Worm (Caenorhabditis elegans) whole organism, mixed stage, embryonic: Measurements from ENCODE around the gene B0024.3.

Experiments
- ceh-39 ChIP-seq: fragments of 150-350 bp; optimal IDR thresholded peaks from 2 replicates; lab custom pipeline; 2014; ENCODE audit warnings: missing biosample characterization, missing genetic modification characterization
- ceh-83 ChIP-seq: fragments of 200-800 bp; sonication (Bioruptor generic); optimal IDR thresholded peaks from 2 replicates; lab custom pipeline; 2018; ENCODE audit warnings: mild to moderate bottlenecking, missing genetic modification characterization, missing compliant biosample characterization
- ces-1 ChIP-seq: fragments of 150-350 bp; optimal IDR thresholded peaks from 2 replicates; lab custom pipeline; 2014; ENCODE audit warnings: missing biosample characterization, missing genetic modification reagents, missing genetic modification characterization
- hlh-1 ChIP-seq: fragments of 150-350 bp; optimal IDR thresholded peaks from 2 replicates; lab custom pipeline; 2014; ENCODE audit warnings: missing biosample characterization, missing genetic modification reagents, missing genetic modification characterization
- lsy-2 ChIP-seq: fragments of 150-350 bp; optimal IDR thresholded peaks from 2 replicates; lab custom pipeline; 2014; ENCODE audit warnings: missing biosample characterization, missing genetic modification characterization
- mab-5 ChIP-seq: fragments of 150-350 bp; optimal IDR thresholded peaks from 2 replicates; lab custom pipeline; 2014; ENCODE audit warnings: missing biosample characterization, missing genetic modification characterization
- mep-1 ChIP-seq: fragments of 150-350 bp; optimal IDR thresholded peaks from 2 replicates; lab custom pipeline; 2017; ENCODE audit warnings: missing biosample characterization, missing genetic modification reagents, missing genetic modification characterization, inconsistent platforms
- nhr-12 ChIP-seq: fragments of 150-350 bp; optimal IDR thresholded peaks from 2 replicates; lab custom pipeline; 2014; ENCODE audit warnings: missing biosample characterization, missing genetic modification characterization
- nhr-237 ChIP-seq: fragments of 150-350 bp; optimal IDR thresholded peaks from 2 replicates; lab custom pipeline; 2014; ENCODE audit warnings: missing biosample characterization, missing genetic modification characterization
- pha-4 ChIP-seq: fragments of 150-350 bp; optimal IDR thresholded peaks from 2 replicates; lab custom pipeline; 2018; ENCODE audit warnings: missing biosample characterization, missing genetic modification reagents, missing genetic modification characterization
- sem-2 ChIP-seq: fragments of 200-800 bp; sonication (Bioruptor generic); optimal IDR thresholded peaks from 2 replicates; lab custom pipeline; 2018; ENCODE audit warnings: mild to moderate bottlenecking, missing genetic modification characterization, missing compliant biosample characterization
- snpc-4 ChIP-seq: fragments of 150-350 bp; optimal IDR thresholded peaks from 2 replicates; lab custom pipeline; 2014; ENCODE audit warnings: missing biosample characterization, missing genetic modification characterization
- unc-62 ChIP-seq: fragments of 150-350 bp; optimal IDR thresholded peaks from 2 replicates; lab custom pipeline; 2014; ENCODE audit warnings: missing biosample characterization, missing genetic modification reagents, missing genetic modification characterization
- ztf-11 ChIP-seq: fragments of 150-350 bp; optimal IDR thresholded peaks from 2 replicates; lab custom pipeline; 2014; ENCODE audit warnings: missing biosample characterization, missing genetic modification characterization

- TF ChIP-seq unc-62 (GFP tag; lab: Kevin White, UChicago) (no peak), snpc-4 (tag; lab: Kevin White, UChicago) (no peak), pha-4 (tag; lab: Kevin White, UChicago) (no peak), hlh-1 (tag; lab: Kevin White, UChicago) (no peak), nhr-237 (no peak), sem-2 (GFP tag; lab: Kevin White, UChicago) (no peak), lsy-2 (tag; lab: Kevin White, UChicago) (no peak), ces-1 (GFP tag; lab: Kevin White, UChicago) (no peak), ztf-11 (no peak), ceh-83 (GFP tag; lab: Kevin White, UChicago) (no peak), mep-1 (tag; lab: Kevin White, UChicago) (no peak), nhr-12 (tag; lab: Kevin White, UChicago) (no peak), ceh-39 (tag; lab: Kevin White, UChicago) (no peak), mab-5 (no peak)
These were observed at the start of gene B0024.3 for ce11 chrV:10287260-10287659.
